Fruit fly (Drosophila melanogaster) Kc167 (cell line): ENCODE measurements around the gene CG12182.

Experiments
- Myc ChIP-seq: fragments of >200 bp; optimal IDR thresholded peaks from 2 replicates; lab custom pipeline; 2017; ENCODE audit warnings: missing external identifiers
- Sin3A ChIP-seq: fragments of >200 bp; optimal IDR thresholded peaks from 2 replicates; lab custom pipeline; 2018; ENCODE audit warnings: missing external identifiers
- h ChIP-seq: fragments of >200 bp; optimal IDR thresholded peaks from 3 replicates; lab custom pipeline; 2018; ENCODE audit warnings: missing external identifiers
- insv ChIP-seq: fragments of >200 bp; optimal IDR thresholded peaks from 3 replicates; lab custom pipeline; 2018; ENCODE audit warnings: missing external identifiers
- psq ChIP-seq: fragments of >200 bp; optimal IDR thresholded peaks from 2 replicates; lab custom pipeline; 2017; ENCODE audit warnings: missing external identifiers
- ttk ChIP-seq: sonication (Bioruptor generic); optimal IDR thresholded peaks from 2 replicates; lab custom pipeline; 2017; ENCODE audit warnings: missing external identifiers

CG12182 gene

dm6 chr3L:2577096-2577831 lies 22.1 kb downstream of the CG12182 start:
- TF ChIP-seq insv (no peak), h (lab: Kevin White, UChicago) (no peak), Myc (lab: Kevin White, UChicago) (no peak), ttk (lab: Kevin White, UChicago) (no peak), Sin3A (lab: Kevin White, UChicago) (no peak), psq (lab: Kevin White, UChicago) (no peak)

DNA sequence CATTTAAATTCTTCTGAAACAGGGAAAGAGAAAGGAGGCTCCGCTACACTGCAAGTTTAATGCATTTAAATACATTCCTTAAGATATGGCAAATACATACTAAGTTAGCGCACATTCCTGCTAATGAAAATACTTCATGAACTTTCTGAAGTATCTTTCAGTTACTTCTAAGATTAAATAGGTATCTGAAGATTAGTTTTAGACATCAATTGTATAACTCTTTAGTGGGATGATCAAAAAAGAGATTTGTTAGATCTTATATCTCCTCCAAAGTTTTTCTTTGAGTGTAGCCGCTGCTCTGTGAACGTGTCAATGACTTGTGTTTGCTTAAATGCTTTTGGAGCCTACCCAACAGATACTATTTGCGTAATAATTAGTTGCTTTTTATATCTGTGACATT lies 24.1 kb downstream of the CG12182 start:
- no peak for TF ChIP-seq psq (lab: Kevin White, UChicago)
- TF ChIP-seq Sin3A (lab: Kevin White, UChicago), result no peak
- no peak for TF ChIP-seq ttk (lab: Kevin White, UChicago)
- no peak for TF ChIP-seq Myc (lab: Kevin White, UChicago)
- TF ChIP-seq insv, result no peak
- TF ChIP-seq h (lab: Kevin White, UChicago), result no peak

DNA sequence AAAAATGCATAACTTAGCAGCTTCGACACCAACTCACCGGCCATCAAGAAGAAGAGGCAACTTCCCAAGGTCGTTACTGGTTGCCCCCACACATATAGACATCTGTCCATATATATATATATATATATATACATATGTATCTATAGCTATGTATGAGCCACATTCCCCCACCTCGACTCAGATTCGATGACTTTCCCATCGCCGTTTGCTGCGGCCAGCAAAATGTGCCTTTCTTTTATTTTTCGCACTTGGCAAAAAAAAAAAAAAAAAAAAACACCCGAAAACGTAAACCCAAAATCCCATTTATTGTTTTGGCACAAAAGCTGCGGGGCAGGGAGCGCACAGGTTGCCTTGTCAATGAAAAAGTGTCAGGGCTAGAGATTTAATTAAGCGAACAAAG lies 24.7 kb downstream of the CG12182 start:
- TF ChIP-seq psq (lab: Kevin White, UChicago) (no peak), Sin3A (lab: Kevin White, UChicago) (no peak), insv (no peak), h (lab: Kevin White, UChicago) (no peak), ttk (lab: Kevin White, UChicago) (no peak), Myc (lab: Kevin White, UChicago) (no peak)

dm6 chr3L:2572907-2573591 lies 26.3 kb downstream of the CG12182 start:
- no peak for TF ChIP-seq Sin3A (lab: Kevin White, UChicago)
- no peak for TF ChIP-seq psq (lab: Kevin White, UChicago)
- no peak for TF ChIP-seq h (lab: Kevin White, UChicago)
- no peak for TF ChIP-seq Myc (lab: Kevin White, UChicago)
- TF ChIP-seq insv, result no peak
- no peak for TF ChIP-seq ttk (lab: Kevin White, UChicago)

DNA sequence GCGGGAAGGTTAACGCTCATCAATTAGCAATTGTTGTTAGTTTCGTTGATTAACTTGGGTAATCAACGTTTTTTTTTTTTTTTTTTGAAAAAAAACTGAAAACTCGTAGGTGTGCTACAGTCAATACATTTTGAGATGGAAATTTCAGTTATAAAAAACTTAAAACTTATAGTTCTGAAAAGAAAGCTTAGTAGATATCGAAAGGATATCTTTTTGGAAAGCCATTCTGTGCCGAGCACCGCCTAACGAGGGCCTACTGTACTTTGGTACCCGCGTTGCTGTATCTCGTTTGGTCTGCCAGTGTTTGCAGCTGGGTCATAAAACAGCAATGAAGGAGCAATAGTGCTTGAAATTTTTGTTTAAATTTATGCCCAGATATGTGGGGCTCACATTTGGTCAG lies 27.4 kb downstream of the CG12182 start:
- no peak for TF ChIP-seq insv
- no peak for TF ChIP-seq ttk (lab: Kevin White, UChicago)
- TF ChIP-seq psq (lab: Kevin White, UChicago), result no peak
- TF ChIP-seq h (lab: Kevin White, UChicago), result no peak
- TF ChIP-seq Sin3A (lab: Kevin White, UChicago), result no peak
- no peak for TF ChIP-seq Myc (lab: Kevin White, UChicago)

dm6 chr3L:2570269-2570723 lies 29.1 kb downstream of the CG12182 start:
- no peak for TF ChIP-seq h (lab: Kevin White, UChicago)
- TF ChIP-seq insv, result no peak
- no peak for TF ChIP-seq psq (lab: Kevin White, UChicago)
- TF ChIP-seq Myc (lab: Kevin White, UChicago), result no peak
- TF ChIP-seq ttk (lab: Kevin White, UChicago), result no peak
- no peak for TF ChIP-seq Sin3A (lab: Kevin White, UChicago)

dm6 chr3L:2568274-2568673 lies 31.1 kb downstream of the CG12182 start:
- TF ChIP-seq h (lab: Kevin White, UChicago) (no peak), ttk (lab: Kevin White, UChicago) (no peak), insv (no peak), Sin3A (lab: Kevin White, UChicago) (no peak), psq (lab: Kevin White, UChicago) (no peak), Myc (lab: Kevin White, UChicago) (no peak)

DNA sequence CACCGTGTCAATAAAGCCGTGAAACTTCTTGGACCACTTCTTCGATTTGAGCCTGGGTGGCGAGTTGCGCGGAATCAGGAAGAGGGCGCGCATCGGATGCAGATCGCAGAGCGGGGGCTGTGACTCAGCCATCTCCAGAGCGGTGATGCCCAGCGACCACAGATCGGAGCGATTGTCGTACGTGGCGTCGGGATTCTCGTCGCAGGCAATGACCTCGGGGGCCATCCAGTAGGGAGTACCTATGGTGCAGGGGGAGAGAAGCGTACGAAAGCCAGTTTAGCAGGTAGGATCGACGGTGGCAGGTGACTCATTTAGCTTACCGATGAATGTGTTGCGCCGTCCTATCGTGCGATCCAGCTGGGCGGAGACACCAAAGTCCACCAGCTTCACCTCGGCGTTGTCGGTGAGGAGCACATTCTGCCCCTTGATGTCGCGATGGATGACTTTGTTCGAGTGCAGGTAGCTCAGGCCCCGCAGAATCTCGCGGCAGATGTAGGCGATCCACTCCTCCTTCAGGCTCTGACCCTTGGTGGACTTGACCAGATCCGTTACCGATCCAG lies 32.2 kb downstream of the CG12182 start:
- TF ChIP-seq psq (lab: Kevin White, UChicago), result no peak
- TF ChIP-seq Myc (lab: Kevin White, UChicago), result no peak
- peak; percentile 62 for TF ChIP-seq insv
- TF ChIP-seq h (lab: Kevin White, UChicago), result peak; percentile 10

dm6 chr3L:2566029-2566428 lies 33.4 kb downstream of the CG12182 start:
- TF ChIP-seq psq (lab: Kevin White, UChicago) (no peak), h (lab: Kevin White, UChicago) (no peak), Sin3A (lab: Kevin White, UChicago) (no peak), insv (no peak)

- TF ChIP-seq Sin3A (lab: Kevin White, UChicago) (no peak), Myc (lab: Kevin White, UChicago) (no peak), psq (lab: Kevin White, UChicago) (no peak), h (lab: Kevin White, UChicago) (no peak), insv (no peak), ttk (lab: Kevin White, UChicago) (no peak)
These were observed 43.7 kb downstream of the CG12182 start for dm6 chr3L:2555670-2556069.

dm6 chr3L:2554118-2554814 lies 45.1 kb downstream of the CG12182 start, which contains the start of gene Spn:
Gene Spn (minus strand): TSS chr3L:2554292.
- TF ChIP-seq Myc (lab: Kevin White, UChicago) (no peak), psq (lab: Kevin White, UChicago) (peak; percentile 74)
